Worm (Caenorhabditis elegans) whole organism, young adult: ENCODE measurements around the gene C15H11.13.

Experiments used
- B0035.1 ChIP-seq: sonication (generic microtip); optimal IDR thresholded peaks from 2 replicates; lab custom pipeline; 2016; ENCODE audit warnings: missing genetic modification characterization, mild to moderate bottlenecking, missing compliant biosample characterization, missing genotype, missing genetic modification reagents
- C06A6.2 ChIP-seq: fragments of 200-800 bp; sonication (Bioruptor generic); conservative IDR thresholded peaks from 2 replicates; pipeline ENCODE4 v1.3.6; 2022; ENCODE audit warnings: missing genetic modification characterization, missing compliant biosample characterization
- C17E4.6 ChIP-seq: fragments of 200-800 bp; sonication (Bioruptor generic); IDR thresholded peaks from 2 replicates; pipeline ENCODE4 v1.3.6; 2022; ENCODE audit warnings: missing genetic modification reagents, missing genetic modification characterization, missing compliant biosample characterization
- F10E7.11 ChIP-seq: sonication (generic microtip); optimal IDR thresholded peaks from 2 replicates; lab custom pipeline; 2017; ENCODE audit warnings: mild to moderate bottlenecking, missing genetic modification characterization, moderate library complexity, missing compliant biosample characterization
- F23B12.7 ChIP-seq: sonication (generic microtip); optimal IDR thresholded peaks from 2 replicates; lab custom pipeline; 2017; ENCODE audit warnings: missing genetic modification characterization, mild to moderate bottlenecking, missing compliant biosample characterization, antibody characterized with exemption, moderate library complexity; ENCODE audit not compliant: insufficient read depth
- F33H1.4 ChIP-seq: fragments of 200-800 bp; sonication (Bioruptor generic); IDR thresholded peaks from 2 replicates; pipeline ENCODE4 v1.3.6; 2022; ENCODE audit warnings: missing genetic modification reagents, missing genetic modification characterization, missing compliant biosample characterization
- F52B5.7 ChIP-seq: sonication (generic microtip); optimal IDR thresholded peaks from 2 replicates; lab custom pipeline; 2016; ENCODE audit warnings: mild to moderate bottlenecking, missing genetic modification characterization, missing compliant biosample characterization
- F55B11.4 ChIP-seq: sonication (generic microtip); optimal IDR thresholded peaks from 2 replicates; lab custom pipeline; 2016; ENCODE audit warnings: missing compliant biosample characterization, missing genetic modification characterization, borderline replicate concordance; ENCODE audit not compliant: insufficient read depth
- K11D2.4 ChIP-seq: fragments of 200-800 bp; sonication (Bioruptor generic); IDR thresholded peaks from 2 replicates; pipeline ENCODE4 v1.3.6; 2022; ENCODE audit warnings: missing genetic modification reagents, missing genetic modification characterization, missing compliant biosample characterization
- Y56A3A.18 ChIP-seq: fragments of 200-800 bp; sonication (Bioruptor generic); IDR thresholded peaks from 2 replicates; pipeline ENCODE4 v1.3.6; 2022; ENCODE audit warnings: missing genetic modification reagents, missing genetic modification characterization, missing compliant biosample characterization
- Y67H2A.10 ChIP-seq: fragments of 200-800 bp; sonication (Bioruptor generic); conservative IDR thresholded peaks from 2 replicates; pipeline ENCODE4 v1.3.6; 2022; ENCODE audit warnings: missing genetic modification reagents, missing genetic modification characterization, missing compliant biosample characterization
- aptf-3 ChIP-seq: fragments of 200-800 bp; sonication (Bioruptor generic); IDR thresholded peaks from 2 replicates; pipeline ENCODE4 v1.3.6; 2022; ENCODE audit warnings: missing genetic modification characterization, missing compliant biosample characterization
- atf-7 ChIP-seq: sonication (generic microtip); optimal IDR thresholded peaks from 2 replicates; lab custom pipeline; 2017; ENCODE audit warnings: mild to moderate bottlenecking, missing genetic modification characterization, missing compliant biosample characterization
- attf-3 ChIP-seq: fragments of 200-800 bp; sonication (Bioruptor generic); conservative IDR thresholded peaks from 2 replicates; pipeline ENCODE4 v1.3.6; 2022; ENCODE audit warnings: missing genetic modification reagents, missing genetic modification characterization, missing compliant biosample characterization
- attf-6 ChIP-seq: fragments of 200-800 bp; sonication (Bioruptor generic); IDR thresholded peaks from 2 replicates; pipeline ENCODE4 v1.3.6; 2022; ENCODE audit warnings: missing genetic modification reagents, missing genetic modification characterization, missing compliant biosample characterization
- ccch-3 ChIP-seq: fragments of 200-800 bp; sonication (Bioruptor generic); optimal IDR thresholded peaks from 2 replicates; lab custom pipeline; 2018; ENCODE audit warnings: mild to moderate bottlenecking, missing genetic modification characterization, missing compliant biosample characterization
- ceh-100 ChIP-seq: fragments of 200-800 bp; sonication (Bioruptor generic); IDR thresholded peaks from 2 replicates; pipeline ENCODE4 v1.3.6; 2022; ENCODE audit warnings: missing genetic modification reagents, missing genetic modification characterization, missing compliant biosample characterization
- ceh-79 ChIP-seq: sonication (generic microtip); optimal IDR thresholded peaks from 2 replicates; lab custom pipeline; 2017; ENCODE audit warnings: mild to moderate bottlenecking, missing genetic modification characterization, missing compliant biosample characterization
- chd-7 ChIP-seq: sonication (generic microtip); optimal IDR thresholded peaks from 2 replicates; lab custom pipeline; 2016; ENCODE audit warnings: mild to moderate bottlenecking, missing genetic modification characterization, moderate library complexity, missing compliant biosample characterization
- dpff-1 ChIP-seq: sonication (generic microtip); optimal IDR thresholded peaks from 2 replicates; lab custom pipeline; 2017; ENCODE audit warnings: mild to moderate bottlenecking, missing genetic modification characterization, missing compliant biosample characterization
- dpl-1 ChIP-seq: fragments of 150-350 bp; optimal IDR thresholded peaks from 2 replicates; lab custom pipeline; 2014; ENCODE audit warnings: missing biosample characterization, missing genetic modification reagents, missing genetic modification characterization
- egl-44 ChIP-seq: fragments of 200-800 bp; sonication (Bioruptor generic); IDR thresholded peaks from 2 replicates; pipeline ENCODE4 v1.3.6; 2022; ENCODE audit warnings: missing genetic modification reagents, missing genetic modification characterization, missing compliant biosample characterization
- fkh-3 ChIP-seq: sonication (generic microtip); optimal IDR thresholded peaks from 2 replicates; lab custom pipeline; 2016; ENCODE audit warnings: mild to moderate bottlenecking, missing genetic modification characterization, missing compliant biosample characterization
- gei-17 ChIP-seq: fragments of 200-800 bp; sonication (Bioruptor generic); optimal IDR thresholded peaks from 2 replicates; lab custom pipeline; 2018; ENCODE audit warnings: mild to moderate bottlenecking, missing genetic modification characterization, missing compliant biosample characterization
- hlh-26 ChIP-seq: fragments of 200-800 bp; sonication (Bioruptor generic); conservative IDR thresholded peaks from 2 replicates; pipeline ENCODE4 v1.3.6; 2022; ENCODE audit warnings: missing genetic modification reagents, missing genetic modification characterization, missing compliant biosample characterization
- hmg-20 ChIP-seq: fragments of 200-800 bp; sonication (Bioruptor generic); IDR thresholded peaks from 2 replicates; pipeline ENCODE4 v1.3.6; 2022; ENCODE audit warnings: missing genetic modification reagents, missing genetic modification characterization, missing compliant biosample characterization
- hrde-1 ChIP-seq: sonication (generic microtip); optimal IDR thresholded peaks from 2 replicates; lab custom pipeline; 2016; ENCODE audit warnings: missing genetic modification characterization, mild to moderate bottlenecking, missing compliant biosample characterization, moderate library complexity, missing genotype, missing genetic modification reagents, borderline replicate concordance
- mcd-1 ChIP-seq: fragments of 200-800 bp; sonication (Bioruptor generic); IDR thresholded peaks from 2 replicates; pipeline ENCODE4 v1.3.6; 2022; ENCODE audit warnings: missing genetic modification reagents, missing genetic modification characterization, missing compliant biosample characterization
- mxl-1 ChIP-seq: sonication (generic microtip); optimal IDR thresholded peaks from 2 replicates; lab custom pipeline; 2016; ENCODE audit warnings: missing genetic modification characterization, missing compliant biosample characterization
- nhr-80 ChIP-seq: sonication (generic microtip); optimal IDR thresholded peaks from 2 replicates; lab custom pipeline; 2016; ENCODE audit warnings: missing genetic modification characterization, missing compliant biosample characterization
- nhr-90 ChIP-seq: sonication (generic microtip); optimal IDR thresholded peaks from 2 replicates; lab custom pipeline; 2016; ENCODE audit warnings: missing genotype, mild to moderate bottlenecking, missing genetic modification characterization, missing compliant biosample characterization
- rec-8 ChIP-seq, 2 experiments: sonication (generic microtip); optimal IDR thresholded peaks; 2 replicates each; lab custom pipeline; 2016; ENCODE audit warnings: mild to moderate bottlenecking in 2 of 2, missing genetic modification characterization in 2 of 2, missing genetic modification reagents in 2 of 2, missing genotype in 2 of 2, missing biosample characterization in 1 of 2, missing compliant biosample characterization in 1 of 2, moderate library complexity in 1 of 2
- repo-1 ChIP-seq: sonication (generic microtip); optimal IDR thresholded peaks from 2 replicates; lab custom pipeline; 2017; ENCODE audit warnings: mild to moderate bottlenecking, missing genetic modification characterization, missing compliant biosample characterization
- snpc-4 ChIP-seq, 5 experiments: fragments of 150-350 bp in 1 of 5; sonication (generic microtip) in 4 of 5; optimal IDR thresholded peaks; 2 replicates each; lab custom pipeline; 2014 to 2018; ENCODE audit warnings: missing genetic modification characterization in 5 of 5, missing biosample characterization in 3 of 5, antibody characterized with exemption in 2 of 5, mild to moderate bottlenecking in 2 of 5, missing compliant biosample characterization in 2 of 5, missing genotype in 2 of 5, moderate library complexity in 2 of 5, missing genetic modification reagents in 1 of 5
- sptf-2 ChIP-seq: fragments of 200-800 bp; sonication (Bioruptor generic); optimal IDR thresholded peaks from 2 replicates; lab custom pipeline; 2018; ENCODE audit warnings: mild to moderate bottlenecking, missing genetic modification characterization, missing compliant biosample characterization
- tbx-9 ChIP-seq: sonication (generic microtip); optimal IDR thresholded peaks from 2 replicates; lab custom pipeline; 2016; ENCODE audit warnings: borderline replicate concordance, missing genetic modification characterization, inconsistent platforms, missing compliant biosample characterization
- tlf-1 ChIP-seq: fragments of 200-800 bp; sonication (Bioruptor generic); optimal IDR thresholded peaks from 2 replicates; lab custom pipeline; 2018; ENCODE audit warnings: mild to moderate bottlenecking, missing genetic modification characterization, missing compliant biosample characterization
- xnd-1 ChIP-seq: sonication (generic microtip); optimal IDR thresholded peaks from 2 replicates; lab custom pipeline; 2016; ENCODE audit warnings: missing genotype, missing genetic modification reagents, missing genetic modification characterization, missing compliant biosample characterization
- zim-3 ChIP-seq: sonication (generic microtip); optimal IDR thresholded peaks from 2 replicates; lab custom pipeline; 2017; ENCODE audit warnings: mild to moderate bottlenecking, missing genetic modification characterization, moderate library complexity, missing compliant biosample characterization
- ztf-22 ChIP-seq: fragments of 200-800 bp; sonication (Bioruptor generic); optimal IDR thresholded peaks from 2 replicates; lab custom pipeline; 2018; ENCODE audit warnings: mild to moderate bottlenecking, missing genetic modification characterization, moderate library complexity, missing compliant biosample characterization
- ztf-26 ChIP-seq: sonication (generic microtip); optimal IDR thresholded peaks from 2 replicates; lab custom pipeline; 2017; ENCODE audit warnings: missing genetic modification characterization, missing compliant biosample characterization
- ztf-3 ChIP-seq: fragments of 200-800 bp; sonication (Bioruptor generic); optimal IDR thresholded peaks from 2 replicates; lab custom pipeline; 2018; ENCODE audit warnings: mild to moderate bottlenecking, missing genetic modification characterization, missing compliant biosample characterization

The C15H11.13 gene

DNA sequence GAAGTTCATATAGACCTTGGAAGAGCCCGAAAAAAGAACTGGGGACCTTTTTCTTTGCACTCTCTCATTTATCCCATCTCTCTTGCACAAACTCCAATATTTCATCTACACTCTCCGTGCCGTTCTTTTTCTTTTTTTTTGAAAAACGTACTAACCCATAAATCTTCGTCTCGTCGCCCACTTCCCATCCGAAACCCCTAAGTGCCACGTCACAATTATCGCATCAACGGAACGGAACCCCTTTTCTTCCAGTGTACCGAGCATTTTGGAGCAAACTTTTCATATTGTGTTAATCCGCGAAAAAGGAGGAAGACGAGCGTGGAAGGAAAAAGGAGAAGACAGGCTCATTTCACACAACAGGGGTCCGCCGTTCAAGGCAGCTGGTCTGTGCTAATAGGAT is 25.4 kb upstream of the C15H11.13 start:
- TF ChIP-seq tlf-1 (GFP tag; lab: Kevin White, UChicago): no peak
- TF ChIP-seq K11D2.4 (GFP tag; lab: Robert Waterston, UW): no peak
- TF ChIP-seq ceh-100 (GFP tag; lab: Robert Waterston, UW): no peak
- no peak for TF ChIP-seq repo-1 (tag; lab: Kevin White, UChicago)
- TF ChIP-seq F10E7.11: no peak
- no peak for TF ChIP-seq hlh-26 (GFP tag; lab: Robert Waterston, UW)
- TF ChIP-seq dpff-1 (tag; lab: Kevin White, UChicago): no peak

DNA sequence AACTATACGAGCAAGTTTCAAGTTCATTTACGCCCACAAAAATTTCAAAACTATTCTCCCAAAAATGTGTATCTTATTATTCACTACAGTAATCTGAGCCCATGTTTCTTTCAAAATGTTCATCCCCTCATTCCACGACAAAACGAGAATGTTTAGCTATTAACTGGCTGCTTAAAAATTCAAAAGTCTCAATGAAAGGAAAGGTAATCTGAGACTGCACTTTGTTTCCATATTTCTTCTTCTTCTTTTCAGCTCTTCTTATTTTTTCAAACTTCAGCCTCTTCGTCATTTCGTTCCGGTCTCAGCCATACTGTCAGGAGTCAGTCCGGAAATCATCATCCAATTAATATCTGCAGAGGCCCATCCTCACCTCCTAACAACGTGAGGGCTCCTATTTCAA is 22.1 kb upstream of the C15H11.13 start, which contains the start of gene unc-39:
unc-39 (plus strand) TSS at position 301 of the 400 bp plus-strand sequence.
- TF ChIP-seq Y67H2A.10 (GFP tag; lab: Robert Waterston, UW): no peak
- TF ChIP-seq egl-44: no peak
- no peak for TF ChIP-seq nhr-90 (tag; lab: Kevin White, UChicago)

DNA sequence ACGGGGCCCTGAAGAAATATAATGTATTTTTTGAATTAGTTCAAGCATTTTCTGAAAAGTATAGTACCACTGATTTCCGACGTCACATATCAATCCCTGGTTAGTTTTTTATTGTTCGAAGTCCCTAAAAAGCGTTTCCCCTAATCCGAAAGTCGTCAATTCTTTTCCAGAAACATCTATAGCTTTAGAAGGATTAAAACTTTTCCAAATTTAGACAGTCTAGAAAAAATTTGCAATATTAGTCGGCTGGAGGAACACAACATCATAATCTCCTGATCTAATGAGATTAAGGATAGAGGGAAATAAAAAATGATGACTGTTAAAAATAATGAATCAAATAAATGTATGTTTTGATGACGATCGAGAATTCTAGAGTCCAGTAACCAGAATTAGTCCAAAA is 16.8 kb upstream of the C15H11.13 start:
- TF ChIP-seq atf-7 (tag; lab: Kevin White, UChicago): no peak
- TF ChIP-seq snpc-4 (GFP tag; optimal IDR thresholded peaks at IDR 0.05; lab: Kevin White, UChicago): no peak
- no peak for TF ChIP-seq snpc-4 (tag; optimal IDR thresholded peaks at IDR 0.05; lab: Kevin White, UChicago)
- no peak for TF ChIP-seq Y56A3A.18 (GFP tag; lab: Robert Waterston, UW)
- TF ChIP-seq fkh-3: no peak
- TF ChIP-seq zim-3 (tag; lab: Kevin White, UChicago): no peak
- no peak for TF ChIP-seq ztf-22 (GFP tag; lab: Kevin White, UChicago)
- no peak for TF ChIP-seq ztf-3 (GFP tag; lab: Kevin White, UChicago)
- no peak for TF ChIP-seq F33H1.4 (GFP tag; lab: Robert Waterston, UW)

ce11 chrV:14378986-14379385 is 15.9 kb upstream of the C15H11.13 start, which contains the start of gene npr-43:
npr-43 (minus strand) TSS chrV:14379086.
- no peak for TF ChIP-seq mcd-1
- TF ChIP-seq chd-7 (tag; lab: Kevin White, UChicago): no peak
- no peak for TF ChIP-seq hmg-20
- no peak for TF ChIP-seq xnd-1
- no peak for TF ChIP-seq K11D2.4 (GFP tag; lab: Robert Waterston, UW)
- no peak for TF ChIP-seq F52B5.7
- TF ChIP-seq zim-3 (tag; lab: Kevin White, UChicago): no peak
- no peak for TF ChIP-seq C17E4.6 (GFP tag; lab: Robert Waterston, UW)
- no peak for TF ChIP-seq F23B12.7
- TF ChIP-seq repo-1 (tag; lab: Kevin White, UChicago): no peak
- TF ChIP-seq F55B11.4 (tag; lab: Kevin White, UChicago): no peak
- no peak for TF ChIP-seq tbx-9 (tag; lab: Kevin White, UChicago)
- TF ChIP-seq mxl-1 (tag; lab: Kevin White, UChicago): no peak
- no peak for TF ChIP-seq sptf-2 (GFP tag; lab: Kevin White, UChicago)
- TF ChIP-seq, all 124 proteins: peak for 0

- TF ChIP-seq rec-8 (tag; optimal IDR thresholded peaks at IDR 0.05; lab: Kevin White, UChicago) (no peak), hrde-1 (tag; lab: Kevin White, UChicago) (no peak), ccch-3 (GFP tag; lab: Kevin White, UChicago) (no peak), B0035.1 (tag; lab: Kevin White, UChicago) (no peak), attf-6 (no peak), xnd-1 (no peak), aptf-3 (GFP tag; lab: Robert Waterston, UW) (no peak), C06A6.2 (no peak), nhr-80 (tag; lab: Kevin White, UChicago) (no peak), ceh-79 (tag; lab: Kevin White, UChicago) (no peak), tbx-9 (tag; lab: Kevin White, UChicago) (no peak), hlh-26 (GFP tag; lab: Robert Waterston, UW) (no peak), attf-3 (GFP tag; lab: Robert Waterston, UW) (no peak), dpl-1 (GFP tag; lab: Kevin White, UChicago) (no peak), ztf-26 (tag; lab: Kevin White, UChicago) (no peak), snpc-4 (GFP tag; optimal IDR thresholded peaks at IDR 0.05; lab: Kevin White, UChicago) (no peak), snpc-4 (tag; optimal IDR thresholded peaks at IDR 0.05; lab: Kevin White, UChicago) (no peak), gei-17 (GFP tag; lab: Kevin White, UChicago) (no peak)
Measured at ce11 chrV:14380242-14380641, 14.6 kb upstream of the C15H11.13 start.
